Worm (Caenorhabditis elegans) whole organism, L4 larva: Measurements from ENCODE around the gene gei-13.

Experiments
- Y75B8A.6 ChIP-seq: fragments of 200-800 bp; sonication (Bioruptor generic); IDR thresholded peaks from 2 replicates; pipeline ENCODE4 v1.3.6; 2022; ENCODE audit warnings: missing genetic modification reagents, missing genetic modification characterization, missing compliant biosample characterization
- aly-2 ChIP-seq: sonication (generic microtip); optimal IDR thresholded peaks from 2 replicates; lab custom pipeline; 2018; ENCODE audit warnings: missing biosample characterization, missing genetic modification characterization
- ceh-32 ChIP-seq: sonication (generic microtip); optimal IDR thresholded peaks from 2 replicates; lab custom pipeline; 2016; ENCODE audit warnings: mild to moderate bottlenecking, missing genetic modification characterization, missing compliant biosample characterization; ENCODE audit not compliant: poor library complexity
- egl-43 ChIP-seq: fragments of 200-800 bp; sonication (Bioruptor generic); IDR thresholded peaks from 2 replicates; pipeline ENCODE4 v1.3.6; 2022; ENCODE audit warnings: missing genetic modification reagents, missing genetic modification characterization, missing compliant biosample characterization
- fkh-10 ChIP-seq: fragments of 150-350 bp; optimal IDR thresholded peaks from 2 replicates; lab custom pipeline; 2014; ENCODE audit warnings: missing biosample characterization, missing genetic modification reagents, missing genetic modification characterization
- lin-13 ChIP-seq: fragments of 150-350 bp; optimal IDR thresholded peaks from 2 replicates; lab custom pipeline; 2014; ENCODE audit warnings: missing biosample characterization, missing genetic modification reagents, missing genetic modification characterization
- madf-5 ChIP-seq, 2 experiments: fragments of 200-800 bp; sonication (Bioruptor generic); IDR thresholded peaks; 2 replicates each; pipeline ENCODE4 v1.3.6; 2022; ENCODE audit warnings: missing compliant biosample characterization in 2 of 2, missing genetic modification characterization in 2 of 2
- nhr-25 ChIP-seq: sonication (generic microtip); optimal IDR thresholded peaks from 2 replicates; lab custom pipeline; 2017; ENCODE audit warnings: missing genetic modification characterization, mild to moderate bottlenecking, missing compliant biosample characterization, antibody characterized with exemption, moderate library complexity, borderline replicate concordance; ENCODE audit not compliant: insufficient read depth
- nhr-28 ChIP-seq: fragments of 150-350 bp; optimal IDR thresholded peaks from 2 replicates; lab custom pipeline; 2014; ENCODE audit warnings: missing biosample characterization, missing genetic modification characterization
- nhr-48 ChIP-seq: sonication (generic microtip); optimal IDR thresholded peaks from 2 replicates; lab custom pipeline; 2016; ENCODE audit warnings: mild to moderate bottlenecking, missing genetic modification characterization, missing compliant biosample characterization
- pqm-1 ChIP-seq: sonication (generic microtip); optimal IDR thresholded peaks from 2 replicates; lab custom pipeline; 2017; ENCODE audit warnings: missing biosample characterization, missing genetic modification characterization
- snpc-4 ChIP-seq: fragments of 150-350 bp; optimal IDR thresholded peaks from 2 replicates; lab custom pipeline; 2014; ENCODE audit warnings: missing biosample characterization, missing genetic modification characterization
- zip-2 ChIP-seq: fragments of 150-350 bp; optimal IDR thresholded peaks from 2 replicates; lab custom pipeline; 2014; ENCODE audit warnings: missing biosample characterization, missing genetic modification characterization

DNA sequence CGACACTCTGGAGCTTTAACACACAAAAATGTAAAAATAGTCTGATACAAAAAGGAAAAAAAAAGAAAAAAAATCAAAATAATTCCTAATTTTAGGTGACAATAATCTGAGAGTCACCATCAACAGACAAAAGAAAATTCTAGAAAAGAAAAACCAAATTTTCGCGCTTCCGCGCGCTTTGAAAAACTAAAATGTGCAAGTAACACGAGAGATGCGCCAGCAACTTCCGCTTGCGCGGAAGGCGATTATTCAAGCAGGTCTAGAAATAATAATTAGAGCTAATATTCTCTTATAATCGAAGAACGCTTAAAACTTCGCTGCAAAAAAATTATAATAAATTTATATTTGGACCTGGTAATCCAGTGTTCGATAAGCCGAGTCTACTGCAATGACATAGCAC lies 20.0 kb downstream of the gei-13 start:
- no peak for TF ChIP-seq aly-2 (tag; lab: Kevin White, UChicago)
- no peak for TF ChIP-seq nhr-25 (tag; lab: Kevin White, UChicago)
- TF ChIP-seq pqm-1 (tag; lab: Kevin White, UChicago), result no peak
- no peak for TF ChIP-seq fkh-10 (GFP tag; lab: Kevin White, UChicago)
- no peak for TF ChIP-seq ceh-32 (tag; lab: Kevin White, UChicago)
- TF ChIP-seq madf-5 (GFP tag; IDR thresholded peaks at IDR 0.05; lab: Robert Waterston, UW), result no peak
- no peak for TF ChIP-seq snpc-4 (tag; lab: Kevin White, UChicago)
- TF ChIP-seq nhr-28 (tag; lab: Kevin White, UChicago), result no peak
- TF ChIP-seq nhr-48 (tag; lab: Kevin White, UChicago), result no peak
- no peak for TF ChIP-seq egl-43 (GFP tag; lab: Robert Waterston, UW)
- TF ChIP-seq Y75B8A.6 (GFP tag; lab: Robert Waterston, UW), result no peak
- no peak for TF ChIP-seq zip-2 (tag; lab: Kevin White, UChicago)
- no peak for TF ChIP-seq lin-13 (GFP tag; lab: Kevin White, UChicago)
